Fruit fly (Drosophila melanogaster): ENCODE data around the gene CG8565.
A peak's percentile ranks its signal among the peaks of the same experiment; 100 is the strongest.

Gene CG8565

DNA sequence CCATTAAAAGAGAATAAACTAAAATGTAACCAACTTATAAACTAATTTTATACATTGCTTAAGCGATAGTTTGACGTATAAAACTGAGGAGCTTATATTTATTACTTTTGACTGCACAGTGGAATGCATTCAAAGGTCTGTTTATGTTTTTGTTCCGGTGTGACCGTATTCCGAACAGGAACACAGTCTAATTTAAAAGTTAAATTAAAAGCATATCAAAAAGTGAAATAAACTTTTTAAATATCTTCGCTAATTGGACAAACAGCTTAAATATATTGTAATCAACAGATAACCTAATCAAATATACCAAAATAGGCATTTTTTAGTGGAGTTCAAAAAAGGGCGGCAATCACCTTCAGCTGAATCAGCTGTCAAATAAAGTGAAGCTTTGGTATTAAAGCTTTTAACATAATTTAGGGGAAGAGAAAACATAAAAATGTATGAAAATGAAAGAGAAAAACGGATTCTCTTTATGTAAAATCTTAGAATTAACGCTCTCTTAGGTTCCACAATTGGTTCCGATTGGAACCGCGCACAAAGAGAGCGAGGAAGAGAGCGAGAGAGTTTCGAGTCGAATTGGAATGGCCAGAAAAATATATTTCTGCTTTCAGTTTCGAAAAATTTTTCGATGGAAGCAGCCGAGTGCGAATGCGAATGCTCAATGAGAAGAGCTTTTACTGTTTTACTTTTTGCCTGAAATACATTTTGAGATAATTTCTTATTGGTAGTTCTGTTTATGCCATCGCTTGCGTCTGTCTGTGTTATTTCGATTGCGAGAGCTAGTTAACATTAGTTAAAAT, 33.7 kb upstream of the CG8565 start, which contains the start of the genes PGRP-LE and sd (continued):
- TF ChIP-seq CG17385 (GFP tag; optimal IDR thresholded peaks at IDR 0.05) (no peak), lbe (GFP tag; optimal IDR thresholded peaks at IDR 0.05) (peak; percentile 79), CoRest (tag; optimal IDR thresholded peaks at IDR 0.05) (peak; percentile 12), otp (GFP tag; IDR thresholded peaks at IDR 0.05) (no peak), Ets65A (GFP tag) (no peak), ci (GFP tag; IDR thresholded peaks at IDR 0.05) (peak; percentile 23; the same call in 1 of the 3 replicates), shn (GFP tag; optimal IDR thresholded peaks at IDR 0.05) (no peak), CG13894 (tag; optimal IDR thresholded peaks at IDR 0.05) (peak; percentile 11), sqz (GFP tag; optimal IDR thresholded peaks at IDR 0.05) (no peak), ewg (GFP tag; optimal IDR thresholded peaks at IDR 0.05) (no peak), CG18011 (GFP tag; optimal IDR thresholded peaks at IDR 0.05) (no peak), CG14667 (GFP tag; IDR thresholded peaks at IDR 0.05) (no peak), CG30431 (GFP tag; optimal IDR thresholded peaks at IDR 0.05) (no peak), CG4854 (GFP tag; optimal IDR thresholded peaks at IDR 0.05) (no peak), Hr51 (GFP tag; optimal IDR thresholded peaks at IDR 0.05) (peak in 1 of 2 experiments; percentile 5), CG9609 (GFP tag; optimal IDR thresholded peaks at IDR 0.05) (no peak), NK7.1 (GFP tag; optimal IDR thresholded peaks at IDR 0.05) (no peak), CG13775 (GFP tag; optimal IDR thresholded peaks at IDR 0.05) (no peak), Dek (tag; optimal IDR thresholded peaks at IDR 0.05) (no peak), Dfd (GFP tag; optimal IDR thresholded peaks at IDR 0.05) (no peak), Fer3 (tag; optimal IDR thresholded peaks at IDR 0.05) (no peak), CG11504 (tag; optimal IDR thresholded peaks at IDR 0.05) (no peak), CG2120 (GFP tag; optimal IDR thresholded peaks at IDR 0.05) (peak; percentile 16), CG4282 (GFP tag; optimal IDR thresholded peaks at IDR 0.05) (no peak), D (optimal IDR thresholded peaks at IDR 0.05) (no peak), D (GFP tag; optimal IDR thresholded peaks at IDR 0.05) (no peak), crc (GFP tag; optimal IDR thresholded peaks at IDR 0.05) (no peak), CG10543 (GFP tag; optimal IDR thresholded peaks at IDR 0.05) (no peak), wdn (GFP tag; IDR thresholded peaks at IDR 0.05) (no peak), Neu2 (GFP tag; optimal IDR thresholded peaks at IDR 0.05; ENCODE audit: borderline replicate concordance) (no peak), dysf (GFP tag; IDR thresholded peaks at IDR 0.05) (no peak), Scr (GFP tag; IDR thresholded peaks at IDR 0.05; ENCODE audit: partially characterized antibody) (no peak), CG3726 (GFP tag; IDR thresholded peaks at IDR 0.05) (no peak), zen (tag; optimal IDR thresholded peaks at IDR 0.05) (no peak), CG6683 (GFP tag; optimal IDR thresholded peaks at IDR 0.05) (no peak), CG2889 (GFP tag; IDR thresholded peaks at IDR 0.05) (no peak), CG10274 (GFP tag; optimal IDR thresholded peaks at IDR 0.05) (no peak), CG6765 (GFP tag; optimal IDR thresholded peaks at IDR 0.05) (no peak), CG2712 (tag; optimal IDR thresholded peaks at IDR 0.05) (no peak), CG31365 (tag; optimal IDR thresholded peaks at IDR 0.05) (no peak), cg (GFP tag; optimal IDR thresholded peaks at IDR 0.05) (peak; percentile 54), pita (GFP tag; optimal IDR thresholded peaks at IDR 0.05) (no peak), danr (GFP tag; IDR thresholded peaks at IDR 0.05) (no peak), pfk (GFP tag; optimal IDR thresholded peaks at IDR 0.05) (no peak), Antp (GFP tag; optimal IDR thresholded peaks at IDR 0.05) (no peak), Stat92E (GFP tag; optimal IDR thresholded peaks at IDR 0.05) (no peak), org-1 (GFP tag; optimal IDR thresholded peaks at IDR 0.05) (no peak), chn (GFP tag; optimal IDR thresholded peaks at IDR 0.05) (no peak), ttk (GFP tag; IDR thresholded peaks at IDR 0.05) (no peak), CG16779 (GFP tag; IDR thresholded peaks at IDR 0.05) (no peak)

Data from whole organism, embryonic.